Worm (Caenorhabditis elegans) whole organism, midembryonic: ENCODE data around the gene C05E4.15.

ENCODE experiments used
- T22C8.4 ChIP-seq: fragments of 200-800 bp; sonication (Bioruptor generic); IDR thresholded peaks from 2 replicates; pipeline ENCODE4 v1.3.6; 2022; ENCODE audit warnings: missing genetic modification characterization, missing compliant biosample characterization
- med-1 ChIP-seq: sonication (generic microtip); optimal IDR thresholded peaks from 2 replicates; lab custom pipeline; 2017; ENCODE audit warnings: missing genetic modification characterization, mild to moderate bottlenecking, missing compliant biosample characterization, antibody characterized with exemption, missing genetic modification reagents; ENCODE audit not compliant: insufficient read depth
- ref-1 ChIP-seq: fragments of 200-800 bp; sonication (Bioruptor generic); conservative IDR thresholded peaks from 2 replicates; pipeline ENCODE4 v1.3.6; 2022; ENCODE audit warnings: missing genetic modification reagents, missing genetic modification characterization, missing compliant biosample characterization
- tab-1 ChIP-seq: fragments of 200-800 bp; sonication (Bioruptor generic); IDR thresholded peaks from 2 replicates; pipeline ENCODE4 v1.3.6; 2022; ENCODE audit warnings: missing genetic modification characterization, missing compliant biosample characterization
- ztf-23 ChIP-seq: fragments of 200-800 bp; sonication (Bioruptor generic); IDR thresholded peaks from 2 replicates; pipeline ENCODE4 v1.3.6; 2022; ENCODE audit warnings: missing genetic modification reagents, missing genetic modification characterization, missing compliant biosample characterization
- ztf-29 ChIP-seq: fragments of 200-800 bp; sonication (Bioruptor generic); IDR thresholded peaks from 2 replicates; pipeline ENCODE4 v1.3.6; 2022; ENCODE audit warnings: missing genetic modification reagents, missing genetic modification characterization, missing compliant biosample characterization

DNA sequence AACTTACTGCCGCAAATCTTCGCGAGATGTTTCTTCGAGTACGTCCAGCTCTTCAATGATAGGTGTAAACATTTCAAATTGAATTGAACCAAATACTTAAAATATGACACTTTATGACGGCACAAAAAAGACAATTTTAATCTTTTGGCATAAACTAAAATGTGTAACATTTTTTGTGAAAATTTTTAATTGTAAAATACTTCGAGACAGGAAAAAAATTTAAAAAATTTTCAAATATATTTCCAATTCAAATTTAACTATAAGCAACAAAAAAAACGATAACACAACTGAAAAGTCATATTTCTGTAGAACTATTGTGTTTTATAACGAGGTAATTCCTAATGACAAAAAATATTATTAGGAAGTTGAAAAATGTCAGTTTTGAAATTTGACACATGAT lies 747 bp upstream of the C05E4.15 start, which contains the start of gene C05E4.12:
- no peak for TF ChIP-seq tab-1 (GFP tag; lab: Robert Waterston, UW)
- TF ChIP-seq ztf-23: no peak
- TF ChIP-seq ztf-29 (GFP tag; lab: Robert Waterston, UW): no peak
- TF ChIP-seq T22C8.4 (GFP tag; lab: Robert Waterston, UW): no peak
- TF ChIP-seq med-1: no peak
- no peak for TF ChIP-seq ref-1 (GFP tag; lab: Robert Waterston, UW)
